Worm (Caenorhabditis elegans) whole organism, L3 larva: ENCODE data around the gene delm-1.

ENCODE experiments used
- ZK546.5 ChIP-seq: sonication (generic microtip); optimal IDR thresholded peaks from 2 replicates; lab custom pipeline; 2017; ENCODE audit warnings: missing biosample characterization, missing genetic modification characterization
- aly-2 ChIP-seq: fragments of 150-350 bp; optimal IDR thresholded peaks from 2 replicates; lab custom pipeline; 2014; ENCODE audit warnings: missing biosample characterization, missing genetic modification characterization
- ama-1 ChIP-seq: fragments of 150-350 bp; optimal IDR thresholded peaks from 2 replicates; lab custom pipeline; 2018
- ceh-16 ChIP-seq: sonication (generic microtip); optimal IDR thresholded peaks from 2 replicates; lab custom pipeline; 2017; ENCODE audit warnings: missing biosample characterization, missing genetic modification characterization
- ceh-9 ChIP-seq: sonication (generic microtip); optimal IDR thresholded peaks from 2 replicates; lab custom pipeline; 2018; ENCODE audit warnings: missing biosample characterization, missing genetic modification characterization
- daf-12 ChIP-seq: fragments of 150-350 bp; optimal IDR thresholded peaks from 2 replicates; lab custom pipeline; 2014; ENCODE audit warnings: missing biosample characterization, missing genetic modification reagents, missing genetic modification characterization
- egl-27 ChIP-seq: sonication (generic microtip); optimal IDR thresholded peaks from 4 replicates; lab custom pipeline; 2017; ENCODE audit warnings: missing biosample characterization, missing genetic modification reagents, missing genetic modification characterization
- egl-5 ChIP-seq: fragments of 150-350 bp; optimal IDR thresholded peaks from 2 replicates; lab custom pipeline; 2017; ENCODE audit warnings: missing biosample characterization, missing genetic modification reagents, missing genetic modification characterization, inconsistent platforms
- elt-1 ChIP-seq: fragments of 150-350 bp; optimal IDR thresholded peaks from 2 replicates; lab custom pipeline; 2014; ENCODE audit warnings: missing biosample characterization, missing genetic modification characterization
- elt-3 ChIP-seq, 3 experiments: fragments of 150-350 bp in 1 of 3; sonication (generic microtip) in 2 of 3; optimal IDR thresholded peaks; 2 replicates in 2 of 3; 4 replicates in 1 of 3; lab custom pipeline; 2014 to 2017; ENCODE audit warnings: missing biosample characterization in 3 of 3, missing genetic modification characterization in 3 of 3
- eor-1 ChIP-seq, 2 experiments: fragments of 150-350 bp; optimal IDR thresholded peaks; 2 replicates each; lab custom pipeline; 2014 to 2018; ENCODE audit warnings: missing biosample characterization in 2 of 2, missing genetic modification characterization in 2 of 2
- fos-1 ChIP-seq: fragments of 150-350 bp; optimal IDR thresholded peaks from 2 replicates; lab custom pipeline; 2014; ENCODE audit warnings: missing biosample characterization, missing genetic modification characterization
- hmg-11 ChIP-seq: sonication (generic microtip); optimal IDR thresholded peaks from 2 replicates; lab custom pipeline; 2016; ENCODE audit warnings: missing genetic modification characterization, missing compliant biosample characterization
- jun-1 ChIP-seq: fragments of 150-350 bp; optimal IDR thresholded peaks from 2 replicates; lab custom pipeline; 2014; ENCODE audit warnings: missing biosample characterization, missing genetic modification reagents, missing genetic modification characterization
- lin-39 ChIP-seq: fragments of 150-350 bp; optimal IDR thresholded peaks from 2 replicates; lab custom pipeline; 2018; ENCODE audit warnings: missing biosample characterization, missing genetic modification reagents, missing genetic modification characterization
- lsy-12 ChIP-seq: sonication (generic microtip); optimal IDR thresholded peaks from 2 replicates; lab custom pipeline; 2016; ENCODE audit warnings: mild to moderate bottlenecking, missing genetic modification characterization, missing compliant biosample characterization
- mdl-1 ChIP-seq: fragments of 150-350 bp; optimal IDR thresholded peaks from 2 replicates; lab custom pipeline; 2014; ENCODE audit warnings: missing biosample characterization, missing genetic modification characterization
- mml-1 ChIP-seq: fragments of 150-350 bp; sonication (generic microtip); optimal IDR thresholded peaks from 3 replicates; lab custom pipeline; 2014; ENCODE audit warnings: missing biosample characterization, missing genetic modification characterization
- nhr-23 ChIP-seq: fragments of 150-350 bp; optimal IDR thresholded peaks from 2 replicates; lab custom pipeline; 2014; ENCODE audit warnings: missing biosample characterization, missing genetic modification reagents, missing genetic modification characterization
- nhr-25 ChIP-seq: sonication (generic microtip); optimal IDR thresholded peaks from 2 replicates; lab custom pipeline; 2017; ENCODE audit warnings: missing biosample characterization, missing genetic modification characterization
- nhr-43 ChIP-seq: sonication (generic microtip); optimal IDR thresholded peaks from 2 replicates; lab custom pipeline; 2016; ENCODE audit warnings: mild to moderate bottlenecking, missing genetic modification characterization, missing compliant biosample characterization; ENCODE audit not compliant: poor library complexity, severe bottlenecking
- nhr-67 ChIP-seq: fragments of 150-350 bp; optimal IDR thresholded peaks from 2 replicates; lab custom pipeline; 2014; ENCODE audit warnings: missing biosample characterization, missing genetic modification characterization
- nhr-76 ChIP-seq: fragments of 150-350 bp; sonication (generic microtip); optimal IDR thresholded peaks from 5 replicates; lab custom pipeline; 2014; ENCODE audit warnings: missing biosample characterization, missing genetic modification characterization
- pha-4 ChIP-seq: fragments of 150-350 bp; optimal IDR thresholded peaks from 2 replicates; lab custom pipeline; 2014; ENCODE audit warnings: missing biosample characterization, missing genetic modification reagents, missing genetic modification characterization
- pqm-1 ChIP-seq: fragments of 150-350 bp; optimal IDR thresholded peaks from 2 replicates; lab custom pipeline; 2017; ENCODE audit warnings: missing biosample characterization, missing genetic modification characterization, inconsistent platforms
- snpc-4 ChIP-seq: fragments of 150-350 bp; optimal IDR thresholded peaks from 2 replicates; lab custom pipeline; 2014; ENCODE audit warnings: missing biosample characterization, missing genetic modification characterization
- tbx-2 ChIP-seq: sonication (generic microtip); optimal IDR thresholded peaks from 2 replicates; lab custom pipeline; 2016; ENCODE audit warnings: mild to moderate bottlenecking, missing genetic modification characterization, missing compliant biosample characterization
- unc-39 ChIP-seq: sonication (generic microtip); optimal IDR thresholded peaks from 4 replicates; lab custom pipeline; 2017; ENCODE audit warnings: missing biosample characterization, missing genetic modification characterization
- zag-1 ChIP-seq: fragments of 150-350 bp; optimal IDR thresholded peaks from 2 replicates; lab custom pipeline; 2014; ENCODE audit warnings: missing biosample characterization, missing genetic modification characterization
- ztf-11 ChIP-seq: fragments of 150-350 bp; optimal IDR thresholded peaks from 2 replicates; lab custom pipeline; 2014; ENCODE audit warnings: missing biosample characterization, missing genetic modification characterization
- ztf-4 ChIP-seq: fragments of 150-350 bp; optimal IDR thresholded peaks from 2 replicates; lab custom pipeline; 2014; ENCODE audit warnings: missing biosample characterization, missing genetic modification characterization

The delm-1 gene

DNA sequence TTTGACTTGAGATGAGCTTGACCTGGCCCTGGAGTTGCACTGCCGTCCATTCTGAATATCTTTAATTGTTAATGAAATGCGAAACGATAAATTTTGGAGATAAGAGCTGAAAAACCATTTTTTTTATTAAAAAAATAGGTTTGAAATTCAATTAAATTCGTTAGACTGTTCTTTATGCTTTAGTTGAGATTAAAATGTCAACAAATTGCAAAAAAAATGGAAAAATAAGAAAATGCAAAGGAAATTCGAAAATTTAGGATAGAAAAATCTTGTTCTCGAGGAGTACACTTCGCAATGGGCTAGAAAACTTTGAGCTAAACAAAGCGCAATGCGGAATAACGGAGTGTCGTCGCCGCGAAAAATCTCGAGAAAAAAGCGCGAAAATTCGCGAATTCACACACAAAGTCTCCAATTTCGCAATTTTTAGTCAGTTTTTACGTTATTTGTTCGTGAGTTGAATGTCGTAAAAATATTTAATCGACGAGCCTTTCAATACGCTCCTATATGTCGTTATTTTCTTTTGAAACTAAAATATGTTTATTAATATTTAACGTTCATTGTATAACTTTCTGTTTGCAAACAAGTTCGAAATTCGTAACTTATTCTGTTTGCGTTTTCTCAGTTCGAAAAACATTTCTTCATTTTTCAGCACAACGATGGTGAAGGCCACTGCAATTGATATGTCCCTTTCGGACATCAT lies 11.7 kb upstream of the delm-1 start, which contains the start of the genes rpb-12 and aly-2 (continued):
- TF ChIP-seq zag-1 (no peak), snpc-4 (tag; lab: Kevin White, UChicago) (peak; percentile 21), tbx-2 (tag; lab: Kevin White, UChicago) (no peak), lsy-12 (tag; lab: Kevin White, UChicago) (no peak), mml-1 (tag; lab: Kevin White, UChicago) (no peak), fos-1 (tag; lab: Kevin White, UChicago) (no peak), hmg-11 (tag; lab: Kevin White, UChicago) (peak; percentile 71), elt-1 (tag; lab: Kevin White, UChicago) (no peak), pha-4 (peak; percentile 80), eor-1 (tag; optimal IDR thresholded peaks at IDR 0.05; lab: Kevin White, UChicago) (no peak), ZK546.5 (tag; lab: Kevin White, UChicago) (no peak), nhr-43 (tag; lab: Kevin White, UChicago) (no peak), ama-1 (lab: Kevin White, UChicago) (no peak), nhr-23 (tag; lab: Kevin White, UChicago) (no peak), jun-1 (tag; lab: Kevin White, UChicago) (peak; percentile 5), egl-5 (tag; lab: Kevin White, UChicago) (peak; percentile 19), nhr-67 (tag; lab: Kevin White, UChicago) (no peak), aly-2 (tag; lab: Kevin White, UChicago) (no peak), elt-3 (tag; optimal IDR thresholded peaks at IDR 0.05; lab: Kevin White, UChicago) (no peak)
- TF ChIP-seq, all 47 proteins: peak for 10

DNA sequence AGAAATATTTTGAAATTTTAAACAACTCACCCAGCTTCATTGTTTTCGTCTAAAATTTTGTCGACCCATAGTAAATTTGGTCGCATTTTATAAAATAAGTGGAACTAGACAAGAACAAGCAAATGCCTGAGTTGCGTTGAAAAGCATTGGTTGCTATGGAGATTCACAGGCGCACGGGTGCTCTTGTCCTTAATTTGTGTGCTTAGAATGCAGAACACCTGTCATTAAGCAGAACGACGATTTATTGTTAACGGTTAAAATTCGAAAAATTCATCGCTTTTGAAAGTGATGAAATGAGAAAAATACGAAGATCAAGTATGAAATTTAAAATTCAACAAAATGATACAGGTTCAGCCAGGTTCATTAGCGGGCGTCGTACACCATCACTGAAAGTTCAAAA lies 10.8 kb upstream of the delm-1 start, which contains the start of gene daf-10:
daf-10 (minus strand) TSS at position 101 of the 400 bp plus-strand sequence.
- TF ChIP-seq pqm-1 (tag; lab: Kevin White, UChicago) (no peak), ceh-9 (tag; lab: Kevin White, UChicago) (no peak), nhr-25 (tag; lab: Kevin White, UChicago) (no peak), snpc-4 (tag; lab: Kevin White, UChicago) (no peak)

DNA sequence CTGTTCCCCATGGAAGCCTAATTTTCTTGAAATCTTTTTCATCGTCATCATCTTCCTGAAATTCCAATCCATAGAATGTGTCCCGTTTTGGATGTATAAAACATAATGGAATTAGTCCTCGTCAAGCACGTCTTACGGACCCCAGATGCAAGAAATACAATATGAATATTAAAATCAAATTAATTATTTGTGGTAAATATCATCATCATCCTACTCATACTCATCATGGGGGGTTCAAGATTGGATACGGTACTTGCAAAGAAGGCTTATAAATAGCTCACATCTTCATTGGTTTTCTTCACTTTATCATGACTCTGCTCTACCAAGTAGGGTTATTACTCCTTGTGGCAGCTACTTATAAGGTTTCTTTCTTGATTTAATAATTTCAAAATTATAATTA lies 9.1 kb upstream of the delm-1 start, which contains the start of gene flp-1:
flp-1 (plus strand) TSS at position 301 of the 400 bp plus-strand sequence.
- TF ChIP-seq nhr-25 (tag; lab: Kevin White, UChicago), result no peak
- TF ChIP-seq egl-27 (tag; lab: Kevin White, UChicago), result no peak
- TF ChIP-seq mdl-1 (tag; lab: Kevin White, UChicago), result no peak
- no peak for TF ChIP-seq nhr-76 (tag; lab: Kevin White, UChicago)
- no peak for TF ChIP-seq nhr-67 (tag; lab: Kevin White, UChicago)
- TF ChIP-seq daf-12, result no peak
- no peak for TF ChIP-seq hmg-11 (tag; lab: Kevin White, UChicago)

DNA sequence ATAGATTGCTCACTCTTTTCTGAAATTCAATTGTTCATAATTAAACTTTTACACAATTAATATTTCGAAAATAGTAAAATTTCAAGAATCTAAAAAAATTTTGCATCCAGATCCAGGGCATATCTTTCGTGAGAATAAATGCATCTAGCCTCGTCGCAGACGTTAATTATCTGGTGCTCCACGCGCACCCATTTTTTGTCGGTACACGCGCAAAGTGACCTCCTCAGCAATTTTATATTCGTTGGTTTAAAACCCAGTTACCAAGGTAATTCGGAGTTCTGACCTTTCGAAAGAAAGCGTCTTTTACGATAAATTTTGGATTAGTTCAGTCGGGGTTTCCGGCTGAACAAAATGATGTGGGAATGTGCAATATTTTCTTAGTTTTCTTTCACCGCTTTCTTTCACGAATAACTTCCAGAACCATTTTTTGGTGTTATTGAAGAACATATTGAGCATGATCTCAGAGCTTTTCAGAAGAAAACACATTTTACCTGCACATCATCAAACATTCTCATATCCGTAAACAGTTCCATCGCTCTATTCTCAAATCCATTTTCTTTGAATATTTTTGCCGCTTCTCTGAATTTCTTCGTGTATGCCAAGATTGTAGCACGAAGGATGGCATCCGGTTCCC lies 5.0 kb upstream of the delm-1 start:
- TF ChIP-seq nhr-76 (tag; lab: Kevin White, UChicago) (no peak), nhr-43 (tag; lab: Kevin White, UChicago) (no peak), lsy-12 (tag; lab: Kevin White, UChicago) (no peak), ztf-11 (tag; lab: Kevin White, UChicago) (no peak), ztf-4 (tag; lab: Kevin White, UChicago) (no peak), elt-1 (tag; lab: Kevin White, UChicago) (no peak), egl-27 (tag; lab: Kevin White, UChicago) (no peak), elt-3 (tag; optimal IDR thresholded peaks at IDR 0.05; lab: Kevin White, UChicago) (no peak), ama-1 (lab: Kevin White, UChicago) (no peak), aly-2 (tag; lab: Kevin White, UChicago) (no peak), egl-5 (tag; lab: Kevin White, UChicago) (no peak), snpc-4 (tag; lab: Kevin White, UChicago) (no peak), zag-1 (no peak), lin-39 (tag; lab: Kevin White, UChicago) (no peak), ceh-9 (tag; lab: Kevin White, UChicago) (no peak), nhr-25 (tag; lab: Kevin White, UChicago) (no peak), ceh-16 (tag; lab: Kevin White, UChicago) (no peak), unc-39 (no peak)
